Fruit fly (Drosophila melanogaster) ovary, adult (tissue): Measurements from ENCODE around the gene CG9592.

Experiments used
- CG17801 ChIP-seq: fragments of 200-800 bp; optimal IDR thresholded peaks from 2 replicates; lab custom pipeline; 2019; ENCODE audit warnings: missing biosample characterization, mild to moderate bottlenecking, missing genetic modification characterization, moderate library complexity; ENCODE audit not compliant: partially characterized antibody

CG9592 gene

DNA sequence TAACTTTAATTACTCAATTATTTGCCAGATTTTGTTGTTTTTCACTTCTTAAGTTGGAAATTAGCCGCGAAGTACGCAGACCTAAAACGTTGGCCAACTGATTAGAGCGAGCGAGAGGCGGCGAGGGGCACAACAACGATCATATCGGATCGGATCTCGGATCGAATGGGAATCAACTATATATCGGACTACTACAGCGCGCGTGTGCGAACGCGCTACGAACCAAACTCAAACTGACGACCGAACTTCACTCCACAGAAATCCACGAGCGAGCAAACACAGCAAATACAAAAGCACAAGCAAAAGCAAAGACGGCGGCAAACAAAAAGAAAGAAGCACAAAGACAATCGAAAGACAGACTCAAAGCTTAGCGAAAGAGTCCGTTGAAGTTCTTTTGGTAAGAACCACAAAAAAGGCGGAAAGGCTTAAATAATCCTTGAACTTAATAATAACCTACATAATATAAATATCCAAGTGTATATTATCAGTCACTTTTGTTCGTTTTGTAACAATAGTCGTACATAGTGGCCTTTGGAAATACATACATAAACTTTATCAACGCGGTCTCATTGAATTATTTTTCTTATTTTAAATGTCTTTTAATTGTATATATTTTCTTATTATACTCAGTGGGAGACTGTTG is 18.5 kb downstream of the CG9592 start, which contains the start of the genes bbg and CG43246:
Gene bbg, minus strand, starts transcription at position 235 of the 643 bp plus-strand sequence.
Gene CG43246, plus strand, starts transcription at position 593 of the 643 bp plus-strand sequence.
- TF ChIP-seq CG17801 (GFP tag; lab: Kevin White, UChicago): no peak

DNA sequence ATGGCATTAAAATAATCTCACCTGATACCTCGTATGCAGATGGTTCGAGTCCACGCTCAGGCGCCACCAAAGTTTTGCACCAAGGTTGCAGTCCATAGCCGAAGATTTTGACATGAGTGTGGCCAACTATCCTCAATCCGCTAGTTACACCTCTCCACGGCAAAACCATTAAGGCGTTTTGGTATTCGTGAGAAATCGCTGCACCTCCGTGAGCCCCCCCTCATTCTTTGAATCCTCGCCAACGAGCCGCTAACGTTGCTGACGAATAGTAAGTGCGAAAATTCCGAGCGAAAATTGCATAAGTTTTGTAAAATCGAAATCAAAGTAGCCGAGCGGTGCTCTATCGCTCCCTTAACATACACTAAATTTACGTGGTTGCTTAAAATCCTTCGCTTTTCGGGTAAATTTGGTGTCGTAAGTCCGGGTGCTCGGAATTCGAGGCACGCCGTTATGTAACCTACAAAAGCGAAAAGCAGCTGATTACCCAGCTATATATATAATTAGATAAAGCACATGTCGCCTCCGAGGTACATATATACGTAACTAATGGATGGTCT is 19.9 kb downstream of the CG9592 start, which contains the start of gene Mpcp2:
Gene Mpcp2, plus strand, starts transcription at position 217 of the 557 bp plus-strand sequence.
- TF ChIP-seq CG17801 (GFP tag; lab: Kevin White, UChicago): peak; percentile 65

DNA sequence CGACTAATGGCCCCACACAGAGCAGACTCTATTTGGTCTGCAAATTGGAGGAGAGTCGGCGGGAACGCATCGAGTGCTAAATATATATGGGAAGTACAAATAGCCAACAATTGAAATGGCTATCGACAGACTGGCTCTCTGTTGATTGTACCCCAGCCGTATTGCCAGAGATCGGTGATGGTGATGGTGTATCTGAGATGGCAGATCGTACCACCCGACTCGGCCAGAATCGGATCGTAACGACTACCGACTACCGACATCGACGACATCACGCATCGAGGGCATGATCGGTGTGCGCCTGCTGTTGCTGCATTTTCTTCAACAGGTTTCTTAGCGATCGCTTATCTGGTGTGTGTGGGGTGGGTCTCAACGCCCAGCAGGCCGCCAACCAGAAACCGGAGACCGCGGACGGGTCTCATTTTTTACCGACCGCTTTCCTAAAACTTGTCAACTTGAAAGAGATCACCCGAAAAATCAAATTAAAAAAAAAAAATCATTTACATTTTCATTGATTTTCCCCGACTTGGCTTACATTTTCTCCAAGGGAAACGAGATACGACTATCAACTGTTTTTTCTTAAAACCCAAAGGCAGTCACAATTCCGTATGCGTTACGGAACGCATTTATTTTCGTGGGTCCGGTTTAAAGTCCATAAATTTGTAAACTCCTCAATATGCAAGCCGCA is 26.5 kb downstream of the CG9592 start:
- no peak for TF ChIP-seq CG17801 (GFP tag; lab: Kevin White, UChicago)

DNA sequence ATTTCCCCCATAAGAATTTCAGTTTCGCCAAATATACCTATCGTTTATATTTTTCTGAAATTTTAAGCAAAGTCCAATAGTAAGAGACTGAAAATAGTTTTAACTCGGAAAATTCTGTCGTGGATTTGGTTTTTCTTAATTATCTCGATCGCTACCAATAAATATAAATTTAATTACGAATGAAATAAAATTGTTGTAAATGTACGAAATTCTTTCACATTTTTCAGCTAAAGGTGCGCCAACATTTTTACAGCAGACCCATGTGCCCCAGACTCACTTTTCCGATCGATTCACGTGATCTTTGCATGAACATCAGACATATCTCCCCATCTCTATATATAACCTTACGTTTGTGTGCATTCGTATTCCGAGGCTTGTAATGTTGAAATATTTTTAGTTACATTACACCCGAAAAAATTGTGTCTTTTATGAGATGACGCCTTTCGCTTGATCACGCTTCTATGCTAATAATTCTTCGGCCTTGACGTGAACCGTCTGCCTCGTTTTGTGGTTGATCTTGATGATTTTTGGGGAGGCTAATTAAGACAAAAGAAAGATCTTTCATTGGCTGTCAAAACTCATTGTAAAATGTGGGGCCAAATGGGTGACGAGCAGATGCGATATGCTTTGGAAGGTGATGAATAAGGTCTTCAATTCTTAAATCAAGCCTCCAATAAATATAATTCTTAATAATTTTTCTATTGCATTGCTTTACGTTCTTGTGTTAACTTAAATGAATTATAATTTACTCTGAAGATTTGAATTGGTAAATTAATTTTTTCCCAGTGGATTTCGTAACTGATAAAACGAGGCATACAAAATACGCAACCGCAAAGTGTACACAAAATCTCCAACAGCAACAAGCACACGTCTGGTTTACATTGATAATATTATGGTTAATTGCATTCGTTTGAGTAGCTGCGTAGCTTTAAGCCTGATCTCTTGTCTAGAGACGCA is 27.6 kb downstream of the CG9592 start:
- TF ChIP-seq CG17801 (GFP tag; lab: Kevin White, UChicago): no peak

DNA sequence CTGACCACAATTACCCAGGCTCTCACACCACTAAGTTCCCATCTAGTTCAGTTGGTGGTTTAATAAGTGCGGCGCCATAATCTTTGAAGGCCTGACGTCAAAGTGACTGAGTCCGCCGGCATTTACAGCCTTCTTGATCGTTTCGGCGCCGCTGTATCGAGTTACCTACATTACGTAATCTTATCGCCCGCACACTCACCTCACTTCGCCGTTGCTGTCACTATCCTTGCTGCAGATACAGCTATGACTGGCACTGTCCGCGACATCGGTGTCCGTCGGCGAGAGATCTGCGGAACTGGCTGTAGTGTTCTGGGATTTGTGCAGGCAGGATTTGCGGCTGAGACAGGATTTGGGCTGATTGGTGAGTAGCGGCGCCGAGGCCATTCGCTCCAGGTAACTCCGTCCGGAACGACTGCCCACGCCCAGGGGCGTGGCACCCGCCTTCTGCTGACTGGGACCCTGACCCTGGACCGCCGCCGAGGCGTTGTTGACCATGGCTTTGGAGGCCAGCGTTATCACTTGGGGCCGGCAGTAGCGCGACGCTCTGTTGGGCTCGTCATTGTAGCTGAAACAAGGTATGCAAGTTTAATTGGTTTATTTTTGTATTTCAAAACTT is 29.4 kb downstream of the CG9592 start:
- TF ChIP-seq CG17801 (GFP tag; lab: Kevin White, UChicago): no peak

DNA sequence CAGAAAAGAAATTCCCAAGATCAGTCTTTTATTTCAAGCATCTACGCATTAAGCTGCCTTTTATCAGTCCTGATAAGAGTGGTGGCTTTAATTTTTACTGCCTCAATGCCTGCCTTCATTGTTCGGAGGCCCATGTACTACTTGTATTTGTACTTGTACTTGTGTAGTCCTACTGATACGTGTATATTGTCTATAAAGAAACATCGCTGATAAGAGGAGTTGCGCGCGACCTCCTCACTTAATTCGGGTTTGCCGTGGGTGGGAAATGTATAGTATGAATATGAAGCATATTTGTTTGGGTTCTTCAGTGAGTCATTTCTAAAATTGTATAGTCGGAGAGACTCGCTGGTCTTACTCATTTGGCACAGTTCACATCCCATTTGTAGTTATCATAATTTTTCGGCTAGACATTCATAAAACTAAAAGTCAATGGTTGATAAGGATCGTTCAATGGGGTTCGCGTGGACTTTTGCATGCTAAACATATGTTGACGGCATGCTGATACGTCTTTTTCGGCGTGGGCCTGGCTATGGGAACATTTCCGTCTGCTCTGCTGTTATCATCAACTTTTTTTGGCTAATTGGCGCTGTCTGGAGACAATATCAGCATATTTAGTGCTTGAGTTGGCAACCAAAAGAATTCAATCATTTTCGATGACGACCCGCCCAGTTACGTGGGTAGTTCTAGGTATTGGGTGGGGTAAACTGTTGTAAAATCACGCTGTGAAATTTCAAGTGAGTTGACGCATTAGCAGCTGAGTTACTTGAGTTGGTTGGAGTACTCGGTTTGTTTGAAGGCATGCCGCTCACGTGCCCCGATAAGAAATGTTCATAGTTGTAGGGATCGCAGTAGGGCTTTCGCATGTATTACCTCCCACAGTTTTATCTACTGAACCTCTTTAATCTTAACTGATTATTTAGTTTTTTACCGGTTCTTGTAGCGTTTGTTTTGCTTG is 30.5 kb downstream of the CG9592 start:
- TF ChIP-seq CG17801 (GFP tag; lab: Kevin White, UChicago): no peak

DNA sequence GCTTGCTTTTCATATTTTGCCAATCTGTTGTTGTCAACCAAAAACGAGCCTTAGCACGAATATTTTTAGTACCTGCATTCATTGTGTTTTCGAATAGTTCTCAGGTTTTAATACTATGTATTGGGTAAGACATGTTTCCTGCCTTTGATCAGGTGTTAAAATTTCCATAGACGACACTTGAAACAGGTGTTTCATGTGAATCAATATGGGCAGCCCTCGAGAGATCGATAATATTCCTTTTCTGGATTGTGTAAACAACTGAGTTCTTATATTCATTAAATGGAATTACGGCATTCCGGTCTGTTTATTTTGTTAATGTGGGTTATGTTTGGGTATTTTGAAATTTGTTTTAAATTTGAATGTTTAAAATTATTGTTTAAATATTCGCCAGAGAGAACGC is 31.6 kb downstream of the CG9592 start:
- no peak for TF ChIP-seq CG17801 (GFP tag; lab: Kevin White, UChicago)

DNA sequence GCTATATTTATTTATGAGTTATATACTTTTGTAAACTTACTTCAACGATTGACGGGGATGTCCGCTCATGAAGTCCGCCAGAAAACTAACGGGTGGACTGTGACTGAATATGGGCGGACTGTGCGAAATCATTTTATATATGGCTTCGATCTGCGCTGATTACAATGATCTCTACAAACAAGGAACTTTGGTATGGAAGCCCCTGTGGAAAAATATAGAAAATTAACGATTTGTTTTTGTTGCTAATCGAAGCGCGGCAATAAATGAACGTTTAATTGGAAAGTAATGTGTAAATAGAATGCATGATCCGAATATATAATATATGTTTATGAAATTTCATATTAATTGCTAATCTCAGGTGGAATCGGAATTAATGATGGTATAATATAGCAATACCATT is 32.3 kb downstream of the CG9592 start:
- no peak for TF ChIP-seq CG17801 (GFP tag; lab: Kevin White, UChicago)

DNA sequence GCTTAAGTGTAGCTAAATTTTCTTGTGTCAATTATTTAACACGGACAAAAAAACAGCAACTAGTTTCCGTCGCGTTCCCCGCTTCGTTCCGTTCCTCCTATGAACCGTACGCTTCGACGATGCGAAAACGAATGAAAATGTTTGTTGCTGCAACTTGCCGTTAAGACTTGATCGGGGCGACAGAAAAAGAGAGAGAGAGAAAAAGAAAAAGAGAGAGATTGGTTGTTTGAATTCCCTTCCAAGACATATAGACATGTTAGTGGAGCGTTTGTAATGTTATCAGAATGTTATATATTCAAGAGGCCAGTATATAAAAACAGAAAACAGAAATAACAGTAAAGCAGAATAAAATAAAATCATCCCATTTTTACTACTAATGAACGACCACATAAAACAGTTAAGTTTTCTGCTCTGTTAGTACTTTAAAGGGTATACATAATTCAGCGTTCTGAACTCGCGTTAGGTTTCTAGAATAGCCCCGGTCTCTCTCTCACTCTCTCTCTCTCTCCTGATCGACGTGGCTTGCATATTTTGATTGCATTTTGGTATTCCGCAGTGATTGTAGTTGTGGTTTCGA is 33.3 kb downstream of the CG9592 start, which contains the start of gene Gbs-70E:
Gene Gbs-70E, minus strand, starts transcription at position 137 of the 577 bp plus-strand sequence.
- peak; percentile 97 for TF ChIP-seq CG17801 (GFP tag; lab: Kevin White, UChicago)

DNA sequence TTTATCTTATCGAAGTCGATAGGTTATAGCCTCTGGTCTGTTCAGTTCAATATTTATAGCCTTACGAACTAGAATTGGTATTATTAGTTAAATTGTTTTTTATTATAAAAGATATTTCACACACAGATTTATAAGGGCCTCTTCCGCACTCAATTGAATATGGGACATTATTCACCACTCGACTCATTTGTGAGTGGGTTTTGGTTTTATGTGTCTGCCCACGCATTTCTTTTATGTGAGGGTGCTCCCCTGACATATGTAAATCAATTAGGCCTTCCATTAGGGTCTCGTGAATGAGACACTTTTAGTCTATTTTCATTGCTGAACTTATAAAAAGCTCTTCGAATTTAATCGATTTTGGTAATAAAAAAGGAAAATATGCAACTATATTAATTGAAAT is 34.0 kb downstream of the CG9592 start:
- TF ChIP-seq CG17801 (GFP tag; lab: Kevin White, UChicago): no peak

DNA sequence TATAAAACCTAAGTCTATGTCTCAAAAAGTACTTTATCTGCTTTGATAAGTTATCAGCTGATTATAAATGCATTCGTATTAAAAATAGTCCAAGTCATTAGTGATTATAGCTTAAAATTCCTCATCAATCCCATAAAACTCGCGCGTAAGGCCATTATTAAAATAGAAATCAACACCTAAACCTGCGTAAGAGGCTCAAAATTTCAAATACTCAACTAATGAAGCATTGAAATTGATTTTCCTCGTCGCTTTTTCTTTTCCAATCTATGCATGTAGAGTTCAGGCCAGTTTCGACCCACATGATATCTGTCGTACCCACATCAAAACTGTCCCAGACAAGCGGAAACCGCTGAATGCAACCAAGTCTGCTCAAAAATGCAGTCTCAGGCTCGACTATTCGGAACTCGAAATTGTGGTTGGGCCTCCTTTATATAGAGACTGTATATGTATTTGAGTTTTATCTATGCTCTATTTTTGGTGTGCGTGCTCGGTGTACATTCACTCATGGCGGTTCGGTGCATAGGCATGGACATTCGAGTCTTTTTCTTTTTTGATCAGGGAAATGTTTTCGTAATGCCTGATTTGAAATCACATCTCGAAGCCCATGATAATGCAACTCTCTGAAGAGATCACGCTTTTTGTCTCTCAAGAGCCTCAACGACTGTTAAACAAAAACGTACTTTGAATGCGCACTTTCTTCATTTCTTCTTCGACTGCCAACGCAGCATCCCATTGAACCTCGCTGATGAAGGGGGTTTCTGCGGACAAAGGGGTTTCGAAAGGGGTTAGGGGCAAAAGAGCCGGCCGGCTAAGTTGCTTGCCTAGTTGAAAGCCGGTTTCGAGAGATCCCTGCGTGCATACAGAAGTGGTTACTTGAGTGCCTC is 34.7 kb downstream of the CG9592 start:
- TF ChIP-seq CG17801 (GFP tag; lab: Kevin White, UChicago): no peak

DNA sequence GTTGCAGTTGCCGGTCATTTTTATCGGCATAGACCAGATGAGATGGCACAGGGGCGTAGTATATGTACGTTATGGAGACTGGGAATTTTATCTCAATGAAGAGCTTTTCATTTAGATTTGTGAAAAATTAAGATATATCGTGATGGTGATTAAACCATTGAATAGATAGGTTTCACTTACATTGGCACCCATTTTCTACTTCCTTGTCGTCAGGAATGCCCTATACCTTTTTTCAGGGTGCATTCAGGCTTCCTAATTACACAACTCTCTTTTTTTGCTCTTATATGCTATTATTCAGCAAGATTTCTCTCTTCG is 35.3 kb downstream of the CG9592 start:
- TF ChIP-seq CG17801 (GFP tag; lab: Kevin White, UChicago): no peak
